Worm (Caenorhabditis elegans): Measurements from ENCODE around the gene C28H8.8.

Gene C28H8.8

DNA sequence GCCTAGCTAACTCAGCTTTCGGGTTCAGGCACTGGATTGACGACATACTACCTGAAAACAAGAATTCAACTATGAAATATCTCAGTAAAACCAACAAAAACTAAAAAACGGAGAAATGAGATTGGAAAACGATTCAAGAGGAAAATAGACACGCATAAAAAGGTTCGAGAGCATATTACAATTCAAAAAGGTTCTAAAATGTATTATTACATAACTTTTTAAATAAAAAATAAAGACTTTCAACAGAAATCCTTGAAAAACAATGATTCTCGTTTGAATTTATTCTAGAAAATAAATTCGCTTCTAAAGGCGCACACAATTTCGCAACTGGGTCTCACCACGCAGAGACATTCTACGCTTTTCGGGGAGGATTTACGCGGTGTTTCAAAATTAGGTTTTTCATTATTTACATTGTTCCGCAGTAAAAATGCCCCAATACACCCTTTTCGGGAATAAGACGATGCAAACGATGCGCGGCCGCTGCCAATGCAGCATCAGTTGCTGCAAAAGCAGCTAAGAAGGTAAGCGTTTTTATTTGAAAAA lies 32.9 kb downstream of the C28H8.8 start, which contains the start of the genes cct-6 and alh-9 (continued):
- TF ChIP-seq nhr-6 (tag; optimal IDR thresholded peaks at IDR 0.05) (peak; percentile 81), lin-39 (tag; optimal IDR thresholded peaks at IDR 0.05) (no peak), fos-1 (tag; optimal IDR thresholded peaks at IDR 0.05) (no peak), nhr-11 (tag; optimal IDR thresholded peaks at IDR 0.05) (peak; percentile 48), ceh-44 (GFP tag; IDR thresholded peaks at IDR 0.05) (no peak), nhr-25 (tag; optimal IDR thresholded peaks at IDR 0.05; ENCODE audit: borderline replicate concordance, insufficient read depth) (peak; percentile 42), dmd-6 (GFP tag; IDR thresholded peaks at IDR 0.05) (peak; percentile 35; the same call in 1 of the 2 replicates), hif-1 (tag; optimal IDR thresholded peaks at IDR 0.05) (peak in 1 of 2 experiments; percentile 59), hlh-30 (tag; optimal IDR thresholded peaks at IDR 0.05; ENCODE audit: insufficient read depth) (peak; percentile 58), ceh-82 (tag; optimal IDR thresholded peaks at IDR 0.05) (no peak), lin-13 (GFP tag; optimal IDR thresholded peaks at IDR 0.05) (peak; percentile 80), nhr-77 (tag; optimal IDR thresholded peaks at IDR 0.05) (peak; percentile 66), ztf-11 (tag; optimal IDR thresholded peaks at IDR 0.05) (no peak), spr-3 (GFP tag; optimal IDR thresholded peaks at IDR 0.05) (no peak), pqm-1 (tag; optimal IDR thresholded peaks at IDR 0.05) (peak; percentile 2), lin-38 (GFP tag; IDR thresholded peaks at IDR 0.05) (peak; percentile 62), zfp-2 (tag; optimal IDR thresholded peaks at IDR 0.05) (no peak), F10B5.3 (tag; optimal IDR thresholded peaks at IDR 0.05) (no peak), ces-1 (GFP tag; optimal IDR thresholded peaks at IDR 0.05) (no peak), daf-16 (GFP tag; optimal IDR thresholded peaks at IDR 0.05) (peak in 1 of 2 experiments; percentile 17), daf-16 (tag; optimal IDR thresholded peaks at IDR 0.05) (peak; percentile 65), mdt-29 (GFP tag; IDR thresholded peaks at IDR 0.05) (no peak), dve-1 (tag; optimal IDR thresholded peaks at IDR 0.05; ENCODE audit: insufficient read depth) (peak; percentile 79), aly-2 (tag; optimal IDR thresholded peaks at IDR 0.05) (no peak), nhr-237 (tag; optimal IDR thresholded peaks at IDR 0.05) (no peak), Y105C5A.15 (GFP tag; IDR thresholded peaks at IDR 0.05) (no peak), ama-1 (optimal IDR thresholded peaks at IDR 0.05) (no peak), unc-130 (GFP tag; optimal IDR thresholded peaks at IDR 0.05) (peak; percentile 40), vab-7 (GFP tag; IDR thresholded peaks at IDR 0.05) (no peak), ztf-7 (tag; optimal IDR thresholded peaks at IDR 0.05) (peak; percentile 71), nhr-111 (GFP tag; optimal IDR thresholded peaks at IDR 0.05) (no peak), php-3 (GFP tag; IDR thresholded peaks at IDR 0.05) (no peak), set-16 (GFP tag; IDR thresholded peaks at IDR 0.05) (no peak), unc-62 (GFP tag; optimal IDR thresholded peaks at IDR 0.05 in 1 of 2) (no peak), unc-62 (tag; optimal IDR thresholded peaks at IDR 0.05) (no peak), ceh-20 (GFP tag; IDR thresholded peaks at IDR 0.05) (no peak), daf-19 (GFP tag; conservative IDR thresholded peaks at IDR 0.05) (no peak), spr-1 (tag; optimal IDR thresholded peaks at IDR 0.05) (peak; percentile 9), nhr-10 (tag; optimal IDR thresholded peaks at IDR 0.05) (no peak), dmd-8 (GFP tag; IDR thresholded peaks at IDR 0.05) (no peak), nhr-76 (tag; optimal IDR thresholded peaks at IDR 0.05) (no peak), tra-1 (GFP tag; IDR thresholded peaks at IDR 0.05) (no peak), ctbp-1 (GFP tag; IDR thresholded peaks at IDR 0.05) (no peak), aha-1 (tag) (peak; percentile 75), T26A8.4 (GFP tag; IDR thresholded peaks at IDR 0.05) (0 out of 2 replicates have a peak, but pooled peaks have one; percentile 53), madf-9 (GFP tag; conservative IDR thresholded peaks at IDR 0.05) (no peak), sdz-12 (GFP tag; optimal IDR thresholded peaks at IDR 0.05) (no peak), F37D6.2 (tag; optimal IDR thresholded peaks at IDR 0.05) (no peak), R02D3.7 (tag; optimal IDR thresholded peaks at IDR 0.05) (peak; percentile 74), lim-7 (GFP tag; IDR thresholded peaks at IDR 0.05) (no peak), lsy-2 (tag; optimal IDR thresholded peaks at IDR 0.05) (peak in 1 of 2 experiments; percentile 94), ceh-32 (tag; optimal IDR thresholded peaks at IDR 0.05; ENCODE audit: poor library complexity) (no peak)
